Worm (Caenorhabditis elegans) whole organism, L4 larva: ENCODE measurements around the gene set-20.

Source experiments
- F49E8.2 ChIP-seq: sonication (generic microtip); optimal IDR thresholded peaks from 2 replicates; lab custom pipeline; 2016; ENCODE audit warnings: missing compliant biosample characterization, mild to moderate bottlenecking, missing genetic modification characterization, borderline replicate concordance
- R02D3.7 ChIP-seq: fragments of 150-350 bp; sonication (generic microtip); optimal IDR thresholded peaks from 3 replicates; lab custom pipeline; 2014; ENCODE audit warnings: missing biosample characterization, missing genetic modification characterization
- ces-1 ChIP-seq: fragments of 150-350 bp; sonication (generic microtip); optimal IDR thresholded peaks from 4 replicates; lab custom pipeline; 2014; ENCODE audit warnings: missing biosample characterization, missing genetic modification reagents, missing genetic modification characterization
- dmd-6 ChIP-seq: fragments of 200-800 bp; sonication (Bioruptor generic); IDR thresholded peaks from 2 replicates; pipeline ENCODE4 v1.3.6; 2022; ENCODE audit warnings: missing genetic modification reagents, missing genetic modification characterization, missing compliant biosample characterization
- lin-15B ChIP-seq: fragments of 150-350 bp; sonication (generic microtip); optimal IDR thresholded peaks from 3 replicates; lab custom pipeline; 2014; ENCODE audit warnings: missing biosample characterization, missing genetic modification characterization

- no peak for TF ChIP-seq F49E8.2 (tag; lab: Kevin White, UChicago)
- no peak for TF ChIP-seq ces-1 (GFP tag; lab: Kevin White, UChicago)
- TF ChIP-seq R02D3.7 (tag; lab: Kevin White, UChicago) = no peak
- TF ChIP-seq dmd-6 (GFP tag; lab: Robert Waterston, UW) = peak; percentile 96
- no peak for TF ChIP-seq lin-15B (tag; lab: Kevin White, UChicago)
Measured at ce11 chrX:5653813-5654212, 32.1 kb downstream of the set-20 start, which contains the start of gene T22B7.7.
